Fruit fly (Drosophila melanogaster): ENCODE results near the gene CG14443.

CG14443 gene

dm6 chrX:6631885-6632284 lies 1.9 kb upstream of the CG14443 start:
- TF ChIP-seq CG11617 (GFP tag; optimal IDR thresholded peaks at IDR 0.05) = no peak
- TF ChIP-seq cnc (optimal IDR thresholded peaks at IDR 0.05) = no peak
- no peak for TF ChIP-seq Mnt (GFP tag; optimal IDR thresholded peaks at IDR 0.05)
- no peak for TF ChIP-seq Crg-1 (GFP tag; optimal IDR thresholded peaks at IDR 0.05)
- no peak for TF ChIP-seq kay (GFP tag; ENCODE audit: borderline replicate concordance)
- TF ChIP-seq CG33017 (tag; optimal IDR thresholded peaks at IDR 0.05) = no peak
- no peak for TF ChIP-seq toe (GFP tag; optimal IDR thresholded peaks at IDR 0.05)
- no peak for TF ChIP-seq tj (GFP tag; optimal IDR thresholded peaks at IDR 0.05)
- TF ChIP-seq cic (GFP tag; optimal IDR thresholded peaks at IDR 0.05) = no peak
- TF ChIP-seq CG1620 (GFP tag; optimal IDR thresholded peaks at IDR 0.05) = no peak
- no peak for TF ChIP-seq CG12768 (GFP tag; optimal IDR thresholded peaks at IDR 0.05)
- no peak for TF ChIP-seq CG5204 (GFP tag; optimal IDR thresholded peaks at IDR 0.05)
- no peak for TF ChIP-seq Hr96 (GFP tag; optimal IDR thresholded peaks at IDR 0.05)
- no peak for TF ChIP-seq bab1 (GFP tag; optimal IDR thresholded peaks at IDR 0.05)

DNA sequence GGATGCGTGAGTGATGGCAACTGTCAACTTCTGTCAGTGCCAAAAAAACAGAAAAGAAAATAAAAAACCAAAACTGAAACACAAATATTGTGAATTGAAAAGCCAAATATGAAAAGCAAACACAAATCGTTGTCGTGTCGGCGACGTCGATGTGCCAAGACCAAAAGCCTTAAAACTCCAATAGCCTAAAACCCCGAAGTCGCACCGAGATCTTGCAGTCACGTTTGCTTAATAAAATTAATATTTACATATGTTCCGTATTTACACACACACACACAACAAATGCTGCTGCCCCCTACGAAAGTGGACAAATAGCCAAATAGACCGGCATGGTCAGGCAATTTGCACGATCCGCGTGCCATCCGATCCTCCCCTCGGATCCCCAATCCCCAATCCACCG lies 4.4 kb downstream of the CG14443 start:
- TF ChIP-seq bab1 (GFP tag; optimal IDR thresholded peaks at IDR 0.05) = no peak

DNA sequence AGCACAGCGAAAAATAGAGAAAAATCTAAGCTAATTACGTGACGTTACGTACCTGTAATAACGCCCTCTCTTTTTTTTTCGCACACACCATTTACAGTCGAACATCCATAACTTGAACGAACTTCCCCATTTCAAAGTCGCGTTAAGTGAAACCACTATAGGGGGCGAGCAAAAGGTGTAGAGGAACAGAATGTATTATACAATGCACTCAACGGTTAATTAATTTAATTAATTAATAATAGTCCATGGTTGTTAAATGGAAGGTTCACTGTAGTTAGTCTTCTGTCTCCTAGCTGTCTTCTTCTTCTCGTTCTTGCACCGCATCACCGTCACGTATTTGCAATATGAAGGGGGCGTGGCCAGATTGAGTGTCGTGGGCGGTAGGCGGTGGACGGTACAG lies 7.8 kb downstream of the CG14443 start:
- TF ChIP-seq CG7045 (GFP tag; optimal IDR thresholded peaks at IDR 0.05) (no peak), ovo (GFP tag; optimal IDR thresholded peaks at IDR 0.05) (no peak), CG1620 (GFP tag; optimal IDR thresholded peaks at IDR 0.05) (peak; percentile 22), Mnt (GFP tag; optimal IDR thresholded peaks at IDR 0.05) (no peak), cic (GFP tag; optimal IDR thresholded peaks at IDR 0.05) (no peak), bab1 (GFP tag; optimal IDR thresholded peaks at IDR 0.05) (peak; percentile 88), kay (GFP tag; ENCODE audit: borderline replicate concordance) (no peak), CG11617 (GFP tag; optimal IDR thresholded peaks at IDR 0.05) (peak; percentile 1), cnc (optimal IDR thresholded peaks at IDR 0.05) (no peak), Clk (GFP tag; optimal IDR thresholded peaks at IDR 0.05) (no peak), CG7101 (tag; optimal IDR thresholded peaks at IDR 0.05) (peak; percentile 72), pad (GFP tag; optimal IDR thresholded peaks at IDR 0.05) (no peak), tj (GFP tag; optimal IDR thresholded peaks at IDR 0.05) (no peak), CG5204 (GFP tag; optimal IDR thresholded peaks at IDR 0.05) (peak; percentile 4), CG14711 (tag; optimal IDR thresholded peaks at IDR 0.05) (peak; percentile 57), CG33017 (tag; optimal IDR thresholded peaks at IDR 0.05) (no peak), Hr96 (GFP tag; optimal IDR thresholded peaks at IDR 0.05) (peak; percentile 47), CG12768 (GFP tag; optimal IDR thresholded peaks at IDR 0.05) (no peak), toe (GFP tag; optimal IDR thresholded peaks at IDR 0.05) (no peak), Crg-1 (GFP tag; optimal IDR thresholded peaks at IDR 0.05) (no peak)

dm6 chrX:6642593-6643257 lies 9.0 kb downstream of the CG14443 start:
- TF ChIP-seq Crg-1 (GFP tag; optimal IDR thresholded peaks at IDR 0.05) (no peak), ovo (GFP tag; optimal IDR thresholded peaks at IDR 0.05) (no peak), CG12768 (GFP tag; optimal IDR thresholded peaks at IDR 0.05) (no peak), CG11617 (GFP tag; optimal IDR thresholded peaks at IDR 0.05) (no peak), Hr96 (GFP tag; optimal IDR thresholded peaks at IDR 0.05) (no peak), CG1620 (GFP tag; optimal IDR thresholded peaks at IDR 0.05) (no peak), cic (GFP tag; optimal IDR thresholded peaks at IDR 0.05) (no peak), CG33017 (tag; optimal IDR thresholded peaks at IDR 0.05) (no peak), CG14711 (tag; optimal IDR thresholded peaks at IDR 0.05) (peak; percentile 3), CG7045 (GFP tag; optimal IDR thresholded peaks at IDR 0.05) (no peak), CG5204 (GFP tag; optimal IDR thresholded peaks at IDR 0.05) (no peak), cnc (optimal IDR thresholded peaks at IDR 0.05) (no peak), pad (GFP tag; optimal IDR thresholded peaks at IDR 0.05) (no peak), bab1 (GFP tag; optimal IDR thresholded peaks at IDR 0.05) (no peak), tj (GFP tag; optimal IDR thresholded peaks at IDR 0.05) (peak; percentile 0), CG7101 (tag; optimal IDR thresholded peaks at IDR 0.05) (peak; percentile 11), toe (GFP tag; optimal IDR thresholded peaks at IDR 0.05) (no peak), kay (GFP tag; ENCODE audit: borderline replicate concordance) (no peak), Clk (GFP tag; optimal IDR thresholded peaks at IDR 0.05) (no peak), Mnt (GFP tag; optimal IDR thresholded peaks at IDR 0.05) (no peak)

DNA sequence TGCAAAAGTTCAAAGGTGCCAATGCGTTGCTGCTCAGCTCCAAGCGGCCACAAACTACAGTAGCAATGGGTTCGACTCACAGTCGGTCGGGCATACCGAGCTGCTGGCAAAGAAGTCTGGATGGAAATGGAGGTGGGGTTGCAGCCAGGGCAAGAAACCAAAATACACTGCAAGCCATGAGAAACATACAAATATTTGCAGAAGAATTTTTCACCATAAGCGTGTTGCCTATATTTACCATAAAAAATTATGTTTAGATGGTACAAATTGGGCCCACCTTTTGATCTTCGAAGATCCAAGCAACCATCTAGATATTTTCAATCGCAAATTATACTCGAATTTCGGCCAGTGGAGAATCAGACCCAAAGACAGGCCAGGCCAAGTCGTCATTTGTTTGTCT lies 13.1 kb downstream of the CG14443 start:
- TF ChIP-seq pad (GFP tag; optimal IDR thresholded peaks at IDR 0.05) (no peak), CG33017 (tag; optimal IDR thresholded peaks at IDR 0.05) (no peak), CG7045 (GFP tag; optimal IDR thresholded peaks at IDR 0.05) (no peak), CG7101 (tag; optimal IDR thresholded peaks at IDR 0.05) (no peak), cic (GFP tag; optimal IDR thresholded peaks at IDR 0.05) (no peak), CG1620 (GFP tag; optimal IDR thresholded peaks at IDR 0.05) (no peak), Clk (GFP tag; optimal IDR thresholded peaks at IDR 0.05) (no peak), Hr96 (GFP tag; optimal IDR thresholded peaks at IDR 0.05) (no peak), tj (GFP tag; optimal IDR thresholded peaks at IDR 0.05) (no peak), Crg-1 (GFP tag; optimal IDR thresholded peaks at IDR 0.05) (no peak), CG14711 (tag; optimal IDR thresholded peaks at IDR 0.05) (no peak), CG12768 (GFP tag; optimal IDR thresholded peaks at IDR 0.05) (no peak), kay (GFP tag; ENCODE audit: borderline replicate concordance) (no peak), bab1 (GFP tag; optimal IDR thresholded peaks at IDR 0.05) (no peak), ovo (GFP tag; optimal IDR thresholded peaks at IDR 0.05) (no peak), toe (GFP tag; optimal IDR thresholded peaks at IDR 0.05) (no peak), CG5204 (GFP tag; optimal IDR thresholded peaks at IDR 0.05) (no peak)

- TF ChIP-seq CG33017 (tag; optimal IDR thresholded peaks at IDR 0.05) = peak; percentile 3
- peak; percentile 39 for TF ChIP-seq cic (GFP tag; optimal IDR thresholded peaks at IDR 0.05)
- no peak for TF ChIP-seq Hr96 (GFP tag; optimal IDR thresholded peaks at IDR 0.05)
- peak; percentile 66 for TF ChIP-seq tj (GFP tag; optimal IDR thresholded peaks at IDR 0.05)
- peak; percentile 74 for TF ChIP-seq pad (GFP tag; optimal IDR thresholded peaks at IDR 0.05)
- TF ChIP-seq ovo (GFP tag; optimal IDR thresholded peaks at IDR 0.05) = peak; percentile 52
- no peak for TF ChIP-seq Clk (GFP tag; optimal IDR thresholded peaks at IDR 0.05)
- peak; percentile 83 for TF ChIP-seq CG14711 (tag; optimal IDR thresholded peaks at IDR 0.05)
- TF ChIP-seq CG1620 (GFP tag; optimal IDR thresholded peaks at IDR 0.05) = peak; percentile 82
- no peak for TF ChIP-seq CG5204 (GFP tag; optimal IDR thresholded peaks at IDR 0.05)
- peak; percentile 90 for TF ChIP-seq CG7101 (tag; optimal IDR thresholded peaks at IDR 0.05)
- no peak for TF ChIP-seq CG12768 (GFP tag; optimal IDR thresholded peaks at IDR 0.05)
- peak; percentile 79 for TF ChIP-seq Mnt (GFP tag; optimal IDR thresholded peaks at IDR 0.05)
- no peak for TF ChIP-seq CG7045 (GFP tag; optimal IDR thresholded peaks at IDR 0.05)
- peak; percentile 36 for TF ChIP-seq toe (GFP tag; optimal IDR thresholded peaks at IDR 0.05)
- TF ChIP-seq CG11617 (GFP tag; optimal IDR thresholded peaks at IDR 0.05) = peak; percentile 88
- TF ChIP-seq bab1 (GFP tag; optimal IDR thresholded peaks at IDR 0.05) = peak; percentile 91
- no peak for TF ChIP-seq kay (GFP tag; ENCODE audit: borderline replicate concordance)
- TF ChIP-seq cnc (optimal IDR thresholded peaks at IDR 0.05) = no peak
- peak; percentile 80 for TF ChIP-seq Crg-1 (GFP tag; optimal IDR thresholded peaks at IDR 0.05)
Measured at dm6 chrX:6654198-6654831, 20.6 kb downstream of the CG14443 start, which contains the start of the genes CG3226 and Cdc7. Gene CG3226, minus strand, starts transcription at chrX:6654248. Gene Cdc7, plus strand, starts transcription at chrX:6654541.

Data from whole organism, adult.